Worm (Caenorhabditis elegans): Measurements from ENCODE around the gene F27D9.12.

The F27D9.12 gene

DNA sequence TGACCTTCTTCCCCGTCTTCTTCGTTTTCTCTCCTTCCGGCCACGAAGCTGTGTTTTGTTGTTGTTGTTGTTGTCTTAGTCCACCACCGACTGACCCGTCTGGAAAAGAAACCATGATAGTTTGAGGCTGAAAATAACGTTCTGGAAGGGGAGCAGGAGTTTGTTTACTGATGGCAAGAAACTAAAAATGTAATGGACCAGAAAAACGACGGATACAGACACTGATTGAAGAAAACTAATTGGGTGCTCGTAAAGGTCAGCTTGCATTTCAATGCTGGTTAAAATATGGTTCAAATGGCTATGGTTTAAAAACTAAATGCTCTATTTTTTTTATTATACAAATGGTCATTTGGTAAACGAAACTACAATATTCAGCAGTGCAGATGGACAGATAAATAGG is 11.5 kb downstream of the F27D9.12 start, which contains the start of gene F26A10.2:
TSS of gene F26A10.2 (minus strand) at position 101 of the 400 bp plus-strand sequence.
- no peak for TF ChIP-seq flt-1 (GFP tag; IDR thresholded peaks at IDR 0.05)
- TF ChIP-seq ets-7 (tag; optimal IDR thresholded peaks at IDR 0.05) = no peak
- TF ChIP-seq ceh-13 (GFP tag; optimal IDR thresholded peaks at IDR 0.05) = no peak
- TF ChIP-seq tbx-11 (GFP tag; IDR thresholded peaks at IDR 0.05) = no peak
- TF ChIP-seq aly-1 (tag; optimal IDR thresholded peaks at IDR 0.05) = no peak
- no peak for TF ChIP-seq tra-4 (tag; optimal IDR thresholded peaks at IDR 0.05)
- TF ChIP-seq tbx-37 (GFP tag; conservative IDR thresholded peaks at IDR 0.05) = no peak
- no peak for TF ChIP-seq F13C5.2 (tag; optimal IDR thresholded peaks at IDR 0.05)
- TF ChIP-seq sea-1 (GFP tag; conservative IDR thresholded peaks at IDR 0.05) = no peak
- TF ChIP-seq hmbx-1 (tag; optimal IDR thresholded peaks at IDR 0.05) = no peak
- no peak for TF ChIP-seq hnd-1 (tag; optimal IDR thresholded peaks at IDR 0.05)

DNA sequence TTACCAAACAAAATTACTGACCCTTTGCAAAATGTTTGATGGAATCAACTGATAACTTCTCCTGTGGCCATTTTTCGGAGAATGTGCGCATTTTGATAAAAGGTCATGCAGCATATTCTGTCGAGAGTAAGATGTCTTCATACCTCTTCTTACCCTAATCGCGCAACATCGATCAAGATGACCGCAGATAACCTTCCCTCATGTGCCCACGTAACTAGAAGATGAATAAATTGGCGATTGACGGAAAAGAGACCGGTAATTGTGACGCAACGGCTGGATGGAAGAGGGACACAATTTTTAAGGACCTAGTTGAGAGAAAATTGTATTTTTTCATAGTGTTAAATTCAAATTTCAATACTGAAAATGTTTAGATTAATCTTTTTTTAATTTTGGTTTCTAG is 16.0 kb downstream of the F27D9.12 start:
- TF ChIP-seq ceh-13 (GFP tag; optimal IDR thresholded peaks at IDR 0.05) = no peak
- no peak for TF ChIP-seq pes-1 (GFP tag; IDR thresholded peaks at IDR 0.05)
- no peak for TF ChIP-seq hnd-1 (tag; optimal IDR thresholded peaks at IDR 0.05)
- TF ChIP-seq scrt-1 (GFP tag; IDR thresholded peaks at IDR 0.05) = no peak
- no peak for TF ChIP-seq hmbx-1 (tag; optimal IDR thresholded peaks at IDR 0.05)
- TF ChIP-seq tbx-11 (GFP tag; IDR thresholded peaks at IDR 0.05) = no peak
- no peak for TF ChIP-seq ets-7 (tag; optimal IDR thresholded peaks at IDR 0.05)
- no peak for TF ChIP-seq aly-1 (tag; optimal IDR thresholded peaks at IDR 0.05)
- no peak for TF ChIP-seq F13C5.2 (tag; optimal IDR thresholded peaks at IDR 0.05)
- no peak for TF ChIP-seq ceh-36 (tag; optimal IDR thresholded peaks at IDR 0.05)
- TF ChIP-seq B0310.2 (tag; optimal IDR thresholded peaks at IDR 0.05) = no peak
- TF ChIP-seq sea-1 (GFP tag; conservative IDR thresholded peaks at IDR 0.05) = no peak
- TF ChIP-seq hmg-4 (GFP tag; optimal IDR thresholded peaks at IDR 0.05) = no peak
- TF ChIP-seq ama-1 (optimal IDR thresholded peaks at IDR 0.05) = no peak
- no peak for TF ChIP-seq tra-4 (tag; optimal IDR thresholded peaks at IDR 0.05)
- TF ChIP-seq tbx-37 (GFP tag; conservative IDR thresholded peaks at IDR 0.05) = no peak
- TF ChIP-seq flt-1 (GFP tag; IDR thresholded peaks at IDR 0.05) = no peak

DNA sequence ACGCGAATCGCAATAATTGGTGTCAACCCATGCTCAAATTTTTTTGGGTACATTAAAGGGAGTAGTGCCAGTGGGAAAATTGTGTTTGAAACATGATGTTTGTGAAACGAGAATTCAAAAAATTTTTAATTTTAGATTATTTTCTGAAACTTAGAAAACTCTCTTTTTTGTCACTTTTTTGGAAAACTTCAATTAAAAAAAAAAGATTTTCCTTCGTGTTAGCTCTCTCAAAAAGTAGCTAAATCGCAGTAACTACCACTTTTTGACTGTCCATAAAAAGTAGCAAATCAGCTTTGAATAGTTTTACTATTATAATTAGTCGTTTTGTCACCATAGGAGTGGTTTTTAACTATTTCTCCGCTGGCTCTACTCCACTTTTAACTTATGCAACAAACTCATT is 16.4 kb downstream of the F27D9.12 start:
- TF ChIP-seq F13C5.2 (tag; optimal IDR thresholded peaks at IDR 0.05) = no peak
- no peak for TF ChIP-seq flt-1 (GFP tag; IDR thresholded peaks at IDR 0.05)
- TF ChIP-seq ceh-13 (GFP tag; optimal IDR thresholded peaks at IDR 0.05) = no peak
- TF ChIP-seq aly-1 (tag; optimal IDR thresholded peaks at IDR 0.05) = no peak
- TF ChIP-seq pes-1 (GFP tag; IDR thresholded peaks at IDR 0.05) = no peak
- no peak for TF ChIP-seq tra-4 (tag; optimal IDR thresholded peaks at IDR 0.05)
- TF ChIP-seq ceh-36 (tag; optimal IDR thresholded peaks at IDR 0.05) = no peak
- no peak for TF ChIP-seq tbx-11 (GFP tag; IDR thresholded peaks at IDR 0.05)
- no peak for TF ChIP-seq sea-1 (GFP tag; conservative IDR thresholded peaks at IDR 0.05)
- no peak for TF ChIP-seq hmg-4 (GFP tag; optimal IDR thresholded peaks at IDR 0.05)

DNA sequence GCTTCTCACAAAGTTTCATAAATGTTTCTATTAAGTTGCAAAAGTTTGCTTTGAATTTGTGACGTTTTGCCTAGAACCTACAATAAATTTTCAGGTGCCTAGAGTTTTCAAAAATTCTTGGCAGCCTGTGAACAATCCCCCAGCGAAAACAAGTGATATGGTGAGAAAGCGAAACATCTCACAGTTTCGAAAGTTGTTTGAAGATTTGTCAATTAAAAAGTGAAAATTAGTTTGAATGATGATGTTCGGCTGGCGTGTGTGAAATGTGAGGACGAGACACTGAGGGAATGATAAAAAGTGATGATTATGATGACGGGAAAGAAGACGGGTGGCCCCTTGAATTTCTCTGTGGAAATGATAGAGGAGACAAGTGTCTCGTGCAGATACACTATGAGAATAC is 18.0 kb downstream of the F27D9.12 start:
- TF ChIP-seq tbx-37 (GFP tag; conservative IDR thresholded peaks at IDR 0.05) (no peak), hmg-4 (GFP tag; optimal IDR thresholded peaks at IDR 0.05) (no peak), ceh-36 (tag; optimal IDR thresholded peaks at IDR 0.05) (no peak), B0310.2 (tag; optimal IDR thresholded peaks at IDR 0.05) (no peak), hnd-1 (tag; optimal IDR thresholded peaks at IDR 0.05) (no peak), hmbx-1 (tag; optimal IDR thresholded peaks at IDR 0.05) (no peak)

DNA sequence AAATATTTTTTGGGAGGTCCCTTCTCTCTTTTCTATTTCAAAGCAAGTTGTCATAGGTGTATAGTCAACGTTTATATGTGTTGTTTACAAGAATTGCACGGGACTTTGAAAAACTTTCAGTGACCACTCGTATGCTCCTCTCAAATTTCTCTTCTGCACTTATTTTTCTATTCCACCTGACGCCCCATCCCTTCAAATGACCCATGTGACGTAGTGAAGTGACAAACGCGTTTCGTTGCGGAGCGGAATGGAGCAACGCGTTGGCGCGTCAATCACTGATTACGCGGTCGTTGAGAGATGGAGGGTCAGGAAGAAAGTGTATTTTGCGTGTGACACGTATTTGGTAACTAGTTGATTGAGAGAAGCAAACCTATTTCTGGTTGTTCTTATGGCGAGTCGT is 20.7 kb downstream of the F27D9.12 start:
- TF ChIP-seq hnd-1 (tag; optimal IDR thresholded peaks at IDR 0.05) (no peak), ceh-36 (tag; optimal IDR thresholded peaks at IDR 0.05) (no peak), ama-1 (optimal IDR thresholded peaks at IDR 0.05) (no peak), hmg-4 (GFP tag; optimal IDR thresholded peaks at IDR 0.05) (no peak), pes-1 (GFP tag; IDR thresholded peaks at IDR 0.05) (no peak)

DNA sequence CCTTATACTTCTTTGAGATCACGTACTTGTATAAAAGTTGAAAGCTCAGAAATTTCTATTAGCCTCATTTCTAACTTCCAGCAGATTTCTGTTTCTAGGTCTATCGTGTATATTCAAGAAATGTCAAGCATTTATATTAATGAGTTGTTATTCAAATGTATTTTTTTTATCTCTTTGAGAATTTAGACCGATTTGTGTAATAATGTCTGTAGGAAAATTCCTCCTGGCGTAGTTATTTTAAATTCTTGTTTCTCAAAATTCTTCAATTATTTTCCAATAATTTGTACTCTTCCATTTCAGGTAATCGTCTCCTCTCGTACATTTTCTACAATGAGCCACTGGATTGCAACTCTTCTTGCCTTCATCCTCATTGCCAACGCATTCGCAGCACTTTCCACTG is 29.4 kb downstream of the F27D9.12 start, which contains the start of gene nlp-61:
TSS of gene nlp-61 (plus strand) at position 301 of the 400 bp plus-strand sequence.
- TF ChIP-seq flt-1 (GFP tag; IDR thresholded peaks at IDR 0.05) (no peak), hmbx-1 (tag; optimal IDR thresholded peaks at IDR 0.05) (no peak), tbx-11 (GFP tag; IDR thresholded peaks at IDR 0.05) (no peak), sea-1 (GFP tag; conservative IDR thresholded peaks at IDR 0.05) (no peak), ets-7 (tag; optimal IDR thresholded peaks at IDR 0.05) (no peak), pes-1 (GFP tag; IDR thresholded peaks at IDR 0.05) (no peak), F13C5.2 (tag; optimal IDR thresholded peaks at IDR 0.05) (no peak), tbx-37 (GFP tag; conservative IDR thresholded peaks at IDR 0.05) (no peak), ceh-36 (tag; optimal IDR thresholded peaks at IDR 0.05) (no peak), aly-1 (tag; optimal IDR thresholded peaks at IDR 0.05) (no peak), tra-4 (tag; optimal IDR thresholded peaks at IDR 0.05) (no peak), scrt-1 (GFP tag; IDR thresholded peaks at IDR 0.05) (no peak), ama-1 (optimal IDR thresholded peaks at IDR 0.05) (no peak), ceh-13 (GFP tag; optimal IDR thresholded peaks at IDR 0.05) (no peak), B0310.2 (tag; optimal IDR thresholded peaks at IDR 0.05) (no peak), hnd-1 (tag; optimal IDR thresholded peaks at IDR 0.05) (no peak)

DNA sequence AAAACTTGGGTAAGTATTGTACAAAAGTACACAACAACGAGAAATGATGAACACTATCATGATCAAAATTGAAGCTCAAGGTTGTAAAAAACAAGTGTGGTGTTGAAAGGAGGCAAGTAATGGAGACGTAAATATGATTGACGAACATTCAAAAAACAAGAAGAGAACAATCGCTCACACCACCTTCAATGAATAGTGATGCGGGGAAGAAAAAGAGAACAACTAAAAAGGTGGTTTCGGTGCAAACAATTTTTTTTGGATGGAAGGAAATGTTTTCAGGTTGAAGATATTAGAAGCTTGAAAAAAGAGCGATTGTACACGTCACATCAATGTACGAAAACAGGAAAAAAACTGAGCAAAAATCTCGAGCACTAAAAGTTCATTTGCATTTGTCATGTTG is 42.3 kb downstream of the F27D9.12 start:
- no peak for TF ChIP-seq F13C5.2 (tag; optimal IDR thresholded peaks at IDR 0.05)
- TF ChIP-seq tbx-37 (GFP tag; conservative IDR thresholded peaks at IDR 0.05) = no peak
- TF ChIP-seq ets-7 (tag; optimal IDR thresholded peaks at IDR 0.05) = no peak
- TF ChIP-seq aly-1 (tag; optimal IDR thresholded peaks at IDR 0.05) = no peak
- no peak for TF ChIP-seq ceh-36 (tag; optimal IDR thresholded peaks at IDR 0.05)
- no peak for TF ChIP-seq tbx-11 (GFP tag; IDR thresholded peaks at IDR 0.05)
- TF ChIP-seq scrt-1 (GFP tag; IDR thresholded peaks at IDR 0.05) = no peak
- TF ChIP-seq ceh-13 (GFP tag; optimal IDR thresholded peaks at IDR 0.05) = no peak
- TF ChIP-seq pes-1 (GFP tag; IDR thresholded peaks at IDR 0.05) = no peak
- TF ChIP-seq hmbx-1 (tag; optimal IDR thresholded peaks at IDR 0.05) = no peak
- TF ChIP-seq hmg-4 (GFP tag; optimal IDR thresholded peaks at IDR 0.05) = no peak
- TF ChIP-seq sea-1 (GFP tag; conservative IDR thresholded peaks at IDR 0.05) = no peak
- TF ChIP-seq B0310.2 (tag; optimal IDR thresholded peaks at IDR 0.05) = no peak
- no peak for TF ChIP-seq hnd-1 (tag; optimal IDR thresholded peaks at IDR 0.05)
- no peak for TF ChIP-seq tra-4 (tag; optimal IDR thresholded peaks at IDR 0.05)
- no peak for TF ChIP-seq ama-1 (optimal IDR thresholded peaks at IDR 0.05)
- TF ChIP-seq flt-1 (GFP tag; IDR thresholded peaks at IDR 0.05) = no peak

Data from whole organism, early embryonic.